Fruit fly (Drosophila melanogaster): ENCODE results near the gene CG7231.

DNA sequence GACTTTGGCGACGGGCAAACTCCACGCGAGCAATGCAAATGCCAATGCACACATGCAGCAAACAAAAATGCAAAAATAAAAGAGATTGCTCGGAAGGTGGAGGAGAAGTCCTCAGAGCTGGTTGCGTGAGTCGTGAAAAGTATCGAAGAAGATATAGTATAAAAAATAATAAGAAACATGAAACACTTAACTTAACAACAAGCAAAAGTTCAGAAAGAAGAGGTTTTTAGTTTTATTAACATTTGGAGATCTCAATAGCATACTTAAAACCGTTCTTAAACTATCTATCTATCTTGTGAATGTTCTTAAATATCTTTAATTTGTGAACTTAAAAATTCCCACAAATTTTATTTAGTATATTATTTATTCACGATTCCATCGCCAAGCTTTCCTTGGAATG, 34.7 kb upstream of the CG7231 start:
- no peak for TF ChIP-seq CG16779 (tag; optimal IDR thresholded peaks at IDR 0.05)
- TF ChIP-seq CG6792 (GFP tag; optimal IDR thresholded peaks at IDR 0.05), result no peak
- peak; percentile 37 for TF ChIP-seq achi (GFP tag; optimal IDR thresholded peaks at IDR 0.05)
- TF ChIP-seq Gug (GFP tag; IDR thresholded peaks at IDR 0.05), result peak; percentile 60
- TF ChIP-seq CG6276 (GFP tag; optimal IDR thresholded peaks at IDR 0.05), result peak; percentile 75
- TF ChIP-seq Met (GFP tag; optimal IDR thresholded peaks at IDR 0.05), result no peak
- no peak for TF ChIP-seq Hr39 (GFP tag; optimal IDR thresholded peaks at IDR 0.05)
- TF ChIP-seq esn (GFP tag; optimal IDR thresholded peaks at IDR 0.05), result no peak
- TF ChIP-seq Eip78C (GFP tag), result peak; percentile 62
- no peak for TF ChIP-seq CG9139 (GFP tag; optimal IDR thresholded peaks at IDR 0.05)
- peak; percentile 55 for TF ChIP-seq Lpt (GFP tag; optimal IDR thresholded peaks at IDR 0.05)
- TF ChIP-seq acj6 (GFP tag; optimal IDR thresholded peaks at IDR 0.05), result peak; percentile 32
- TF ChIP-seq Sox102F (GFP tag; optimal IDR thresholded peaks at IDR 0.05), result no peak
